Worm (Caenorhabditis elegans) whole organism, L3 larva: ENCODE results near the gene Y82E9BL.12.

ENCODE experiments used
- R02D3.7 ChIP-seq: fragments of 150-350 bp; optimal IDR thresholded peaks from 2 replicates; lab custom pipeline; 2014; ENCODE audit warnings: missing biosample characterization, missing genetic modification characterization
- ZK546.5 ChIP-seq: sonication (generic microtip); optimal IDR thresholded peaks from 2 replicates; lab custom pipeline; 2017; ENCODE audit warnings: missing biosample characterization, missing genetic modification characterization
- aly-2 ChIP-seq: fragments of 150-350 bp; optimal IDR thresholded peaks from 2 replicates; lab custom pipeline; 2014; ENCODE audit warnings: missing biosample characterization, missing genetic modification characterization
- ama-1 ChIP-seq: fragments of 150-350 bp; optimal IDR thresholded peaks from 2 replicates; lab custom pipeline; 2018
- ceh-16 ChIP-seq: sonication (generic microtip); optimal IDR thresholded peaks from 2 replicates; lab custom pipeline; 2017; ENCODE audit warnings: missing biosample characterization, missing genetic modification characterization
- ceh-82 ChIP-seq: fragments of 150-350 bp; optimal IDR thresholded peaks from 2 replicates; lab custom pipeline; 2014; ENCODE audit warnings: missing biosample characterization, missing genetic modification characterization
- ceh-9 ChIP-seq: sonication (generic microtip); optimal IDR thresholded peaks from 2 replicates; lab custom pipeline; 2018; ENCODE audit warnings: missing biosample characterization, missing genetic modification characterization
- egl-27 ChIP-seq: sonication (generic microtip); optimal IDR thresholded peaks from 4 replicates; lab custom pipeline; 2017; ENCODE audit warnings: missing biosample characterization, missing genetic modification reagents, missing genetic modification characterization
- egl-5 ChIP-seq: fragments of 150-350 bp; optimal IDR thresholded peaks from 2 replicates; lab custom pipeline; 2017; ENCODE audit warnings: missing biosample characterization, missing genetic modification reagents, missing genetic modification characterization, inconsistent platforms
- elt-2 ChIP-seq: sonication (generic microtip); optimal IDR thresholded peaks from 2 replicates; lab custom pipeline; 2016; ENCODE audit warnings: missing genetic modification reagents, mild to moderate bottlenecking, missing genetic modification characterization, missing compliant biosample characterization
- eor-1 ChIP-seq, 2 experiments: fragments of 150-350 bp; optimal IDR thresholded peaks; 2 replicates each; lab custom pipeline; 2014 to 2018; ENCODE audit warnings: missing biosample characterization in 2 of 2, missing genetic modification characterization in 2 of 2
- fkh-10 ChIP-seq: sonication (generic microtip); optimal IDR thresholded peaks from 2 replicates; lab custom pipeline; 2017; ENCODE audit warnings: missing biosample characterization, missing genetic modification reagents, missing genetic modification characterization
- fos-1 ChIP-seq: fragments of 150-350 bp; optimal IDR thresholded peaks from 2 replicates; lab custom pipeline; 2014; ENCODE audit warnings: missing biosample characterization, missing genetic modification characterization
- lin-15B ChIP-seq: fragments of 150-350 bp; optimal IDR thresholded peaks from 2 replicates; lab custom pipeline; 2014; ENCODE audit warnings: missing biosample characterization, missing genetic modification characterization
- lin-39 ChIP-seq: fragments of 150-350 bp; optimal IDR thresholded peaks from 2 replicates; lab custom pipeline; 2018; ENCODE audit warnings: missing biosample characterization, missing genetic modification reagents, missing genetic modification characterization
- lsy-12 ChIP-seq: sonication (generic microtip); optimal IDR thresholded peaks from 2 replicates; lab custom pipeline; 2016; ENCODE audit warnings: mild to moderate bottlenecking, missing genetic modification characterization, missing compliant biosample characterization
- mml-1 ChIP-seq: fragments of 150-350 bp; sonication (generic microtip); optimal IDR thresholded peaks from 3 replicates; lab custom pipeline; 2014; ENCODE audit warnings: missing biosample characterization, missing genetic modification characterization
- nfya-1 ChIP-seq: sonication (generic microtip); optimal IDR thresholded peaks from 2 replicates; lab custom pipeline; 2017; ENCODE audit warnings: missing genetic modification characterization, mild to moderate bottlenecking, missing compliant biosample characterization, antibody characterized with exemption, moderate library complexity; ENCODE audit not compliant: insufficient read depth
- nhr-11 ChIP-seq: fragments of 150-350 bp; optimal IDR thresholded peaks from 2 replicates; lab custom pipeline; 2014; ENCODE audit warnings: missing biosample characterization, missing genetic modification characterization
- nhr-12 ChIP-seq: fragments of 150-350 bp; optimal IDR thresholded peaks from 2 replicates; lab custom pipeline; 2014; ENCODE audit warnings: missing biosample characterization, missing genetic modification characterization
- nhr-23 ChIP-seq: fragments of 150-350 bp; optimal IDR thresholded peaks from 2 replicates; lab custom pipeline; 2014; ENCODE audit warnings: missing biosample characterization, missing genetic modification reagents, missing genetic modification characterization
- nhr-237 ChIP-seq: fragments of 150-350 bp; optimal IDR thresholded peaks from 2 replicates; lab custom pipeline; 2014; ENCODE audit warnings: missing biosample characterization, missing genetic modification characterization
- nhr-25 ChIP-seq: sonication (generic microtip); optimal IDR thresholded peaks from 2 replicates; lab custom pipeline; 2017; ENCODE audit warnings: missing biosample characterization, missing genetic modification characterization
- nhr-28 ChIP-seq: fragments of 150-350 bp; optimal IDR thresholded peaks from 2 replicates; lab custom pipeline; 2014; ENCODE audit warnings: missing biosample characterization, missing genetic modification characterization
- nhr-67 ChIP-seq: fragments of 150-350 bp; optimal IDR thresholded peaks from 2 replicates; lab custom pipeline; 2014; ENCODE audit warnings: missing biosample characterization, missing genetic modification characterization
- nhr-76 ChIP-seq: fragments of 150-350 bp; sonication (generic microtip); optimal IDR thresholded peaks from 5 replicates; lab custom pipeline; 2014; ENCODE audit warnings: missing biosample characterization, missing genetic modification characterization
- nhr-77 ChIP-seq: fragments of 150-350 bp; optimal IDR thresholded peaks from 2 replicates; lab custom pipeline; 2014; ENCODE audit warnings: missing biosample characterization, missing genetic modification characterization
- pha-4 ChIP-seq: fragments of 150-350 bp; optimal IDR thresholded peaks from 2 replicates; lab custom pipeline; 2014; ENCODE audit warnings: missing biosample characterization, missing genetic modification reagents, missing genetic modification characterization
- pqm-1 ChIP-seq: fragments of 150-350 bp; optimal IDR thresholded peaks from 2 replicates; lab custom pipeline; 2017; ENCODE audit warnings: missing biosample characterization, missing genetic modification characterization, inconsistent platforms
- sea-2 ChIP-seq: fragments of 150-350 bp; sonication (generic microtip); optimal IDR thresholded peaks from 4 replicates; lab custom pipeline; 2014; ENCODE audit warnings: missing biosample characterization, missing genetic modification reagents, missing genetic modification characterization
- snpc-4 ChIP-seq: fragments of 150-350 bp; optimal IDR thresholded peaks from 2 replicates; lab custom pipeline; 2014; ENCODE audit warnings: missing biosample characterization, missing genetic modification characterization
- tbx-2 ChIP-seq: sonication (generic microtip); optimal IDR thresholded peaks from 2 replicates; lab custom pipeline; 2016; ENCODE audit warnings: mild to moderate bottlenecking, missing genetic modification characterization, missing compliant biosample characterization
- unc-39 ChIP-seq: sonication (generic microtip); optimal IDR thresholded peaks from 4 replicates; lab custom pipeline; 2017; ENCODE audit warnings: missing biosample characterization, missing genetic modification characterization
- zag-1 ChIP-seq: fragments of 150-350 bp; optimal IDR thresholded peaks from 2 replicates; lab custom pipeline; 2014; ENCODE audit warnings: missing biosample characterization, missing genetic modification characterization
- ztf-11 ChIP-seq: fragments of 150-350 bp; optimal IDR thresholded peaks from 2 replicates; lab custom pipeline; 2014; ENCODE audit warnings: missing biosample characterization, missing genetic modification characterization

Gene Y82E9BL.12

DNA sequence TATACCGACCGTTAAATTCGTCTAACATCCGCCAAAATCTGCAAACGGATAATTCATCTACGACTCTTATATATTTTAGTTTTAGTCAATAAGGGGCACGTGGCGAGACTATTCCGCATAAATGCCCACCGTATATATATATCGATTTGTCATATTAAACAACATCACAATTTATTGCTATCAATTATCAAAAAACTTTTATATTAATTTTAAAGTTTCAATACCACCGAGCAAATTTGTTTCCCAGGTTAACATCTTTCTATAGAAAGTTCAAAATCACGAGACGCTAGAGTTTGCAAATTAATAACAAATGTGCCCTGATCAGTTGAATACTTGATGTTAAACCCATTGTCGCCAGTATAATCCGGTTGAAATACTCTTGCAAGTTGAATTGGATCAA is 38.6 kb downstream of the Y82E9BL.12 start, which contains the start of gene Y82E9BL.5:
TSS of gene Y82E9BL.5 (minus strand) at position 101 of the 400 bp plus-strand sequence.
- TF ChIP-seq fos-1 = no peak
- TF ChIP-seq snpc-4 (tag; lab: Kevin White, UChicago) = no peak
- no peak for TF ChIP-seq mml-1
- no peak for TF ChIP-seq fkh-10 (GFP tag; lab: Kevin White, UChicago)
- TF ChIP-seq tbx-2 (tag; lab: Kevin White, UChicago) = no peak
- no peak for TF ChIP-seq ZK546.5 (tag; lab: Kevin White, UChicago)
- TF ChIP-seq lsy-12 (tag; lab: Kevin White, UChicago) = no peak
- no peak for TF ChIP-seq nhr-25
- no peak for TF ChIP-seq egl-27 (tag; lab: Kevin White, UChicago)
- no peak for TF ChIP-seq unc-39
- TF ChIP-seq nhr-67 = no peak
- no peak for TF ChIP-seq nhr-23 (tag; lab: Kevin White, UChicago)
- TF ChIP-seq nhr-28 = no peak

DNA sequence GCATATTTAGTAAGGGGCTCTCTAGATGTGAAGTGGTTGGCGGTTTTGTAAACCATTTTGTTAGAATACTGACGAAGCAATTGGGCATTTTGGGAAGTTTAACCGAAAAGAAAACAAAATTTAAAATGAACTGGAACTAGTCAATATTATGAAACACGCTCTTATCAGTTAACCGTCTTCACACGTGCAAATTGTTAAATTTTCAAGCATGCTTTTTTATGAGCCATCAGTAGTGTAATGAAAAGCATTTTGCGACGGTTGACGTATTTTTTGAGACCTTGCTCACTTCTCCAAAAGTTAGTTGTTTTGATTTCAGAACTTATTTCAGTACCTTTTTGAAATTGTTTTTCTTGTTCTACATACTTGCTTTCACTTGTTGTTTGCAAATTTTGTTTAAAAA is 40.3 kb downstream of the Y82E9BL.12 start, which contains the start of gene fbxa-25:
TSS of gene fbxa-25 (minus strand) at position 138 of the 400 bp plus-strand sequence.
- peak; percentile 38 for TF ChIP-seq elt-2
- TF ChIP-seq ama-1 (lab: Kevin White, UChicago) = no peak
- TF ChIP-seq, all 47 proteins: peak for 1

DNA sequence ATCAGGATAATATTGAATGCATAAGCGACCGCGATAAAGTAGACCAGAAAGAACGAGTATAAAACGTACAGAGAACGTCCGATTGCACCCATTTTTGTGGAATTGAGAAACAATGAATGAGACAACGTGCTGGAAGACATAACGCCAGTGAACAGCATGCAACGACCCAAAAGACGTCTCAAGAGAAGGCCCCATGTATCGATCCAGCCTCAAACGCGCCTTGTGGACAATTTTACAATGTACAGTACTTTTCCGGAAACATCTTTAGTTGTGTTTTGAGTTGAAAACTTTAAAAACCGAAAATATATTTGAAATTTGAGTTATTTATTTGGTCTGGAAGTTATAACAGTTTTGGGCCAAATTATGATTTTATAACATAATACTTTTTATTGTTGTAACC is 41.8 kb downstream of the Y82E9BL.12 start, which contains the start of gene Y82E9BL.3:
TSS of gene Y82E9BL.3 (minus strand) at position 101 of the 400 bp plus-strand sequence.
- TF ChIP-seq ceh-9 (tag; lab: Kevin White, UChicago) (no peak), ztf-11 (no peak), R02D3.7 (tag; lab: Kevin White, UChicago) (no peak), ceh-16 (tag; lab: Kevin White, UChicago) (no peak), nhr-76 (no peak), lin-15B (tag; lab: Kevin White, UChicago) (no peak), eor-1 (tag; optimal IDR thresholded peaks at IDR 0.05; lab: Kevin White, UChicago) (no peak), ceh-82 (tag; lab: Kevin White, UChicago) (no peak), nhr-11 (tag; lab: Kevin White, UChicago) (no peak), nhr-12 (tag; lab: Kevin White, UChicago) (no peak), nhr-25 (no peak), nhr-28 (no peak), sea-2 (no peak)

DNA sequence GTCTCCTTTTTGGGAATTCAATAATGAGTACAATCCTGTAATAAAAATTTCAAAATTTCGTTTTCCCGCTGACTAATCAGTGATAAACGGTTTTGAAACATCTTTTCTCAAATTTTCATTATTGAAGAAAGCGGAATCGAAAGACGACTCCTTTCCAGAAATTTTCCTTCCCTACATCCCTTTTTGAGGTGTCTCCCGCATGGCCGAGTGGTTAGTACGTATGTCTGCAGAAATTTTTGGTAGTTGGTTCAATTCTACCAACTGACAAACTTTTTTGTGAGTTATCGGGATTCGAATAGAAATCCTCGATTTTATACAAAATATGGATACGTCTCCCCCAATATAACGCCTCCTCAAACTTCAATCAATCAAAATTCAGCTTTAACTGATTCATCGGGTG is 45.5 kb downstream of the Y82E9BL.12 start:
- TF ChIP-seq fos-1 (no peak), nhr-237 (tag; lab: Kevin White, UChicago) (no peak), lin-39 (tag; lab: Kevin White, UChicago) (no peak), pha-4 (no peak)

DNA sequence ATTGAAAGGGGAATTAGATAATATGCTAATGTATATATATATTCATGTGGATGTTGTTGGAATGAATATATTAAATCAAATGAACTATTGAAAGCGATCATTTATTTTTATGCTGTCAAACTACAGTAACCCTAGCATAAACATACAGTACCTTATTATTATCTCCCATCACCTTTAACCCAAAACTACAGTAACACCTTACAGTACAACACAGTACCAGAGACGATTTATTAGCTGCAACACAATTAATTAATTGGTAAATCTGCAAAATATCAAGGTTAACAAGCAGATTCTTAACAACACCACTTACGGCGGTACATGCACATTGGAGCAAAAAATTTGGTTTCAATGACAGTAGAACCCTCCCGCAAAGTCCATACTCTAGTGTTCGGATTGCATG is 46.3 kb downstream of the Y82E9BL.12 start, which contains the start of gene Y82E9BL.1:
TSS of gene Y82E9BL.1 (minus strand) at position 101 of the 400 bp plus-strand sequence.
- TF ChIP-seq zag-1 (tag; lab: Kevin White, UChicago) (no peak), ceh-9 (tag; lab: Kevin White, UChicago) (no peak), tbx-2 (tag; lab: Kevin White, UChicago) (no peak), eor-1 (tag; optimal IDR thresholded peaks at IDR 0.05; lab: Kevin White, UChicago) (no peak), nhr-77 (tag; lab: Kevin White, UChicago) (no peak), R02D3.7 (tag; lab: Kevin White, UChicago) (no peak), pqm-1 (tag; lab: Kevin White, UChicago) (no peak), snpc-4 (tag; lab: Kevin White, UChicago) (no peak), nhr-28 (no peak), aly-2 (tag; lab: Kevin White, UChicago) (no peak), egl-5 (tag; lab: Kevin White, UChicago) (no peak), nhr-67 (no peak), egl-27 (tag; lab: Kevin White, UChicago) (no peak), ceh-82 (tag; lab: Kevin White, UChicago) (no peak), pha-4 (no peak), nfya-1 (no peak), nhr-76 (no peak)
